Worm (Caenorhabditis elegans) whole organism, L3 larva: ENCODE data around the gene dars-2.

Source experiments
- ZK546.5 ChIP-seq: sonication (generic microtip); optimal IDR thresholded peaks from 2 replicates; lab custom pipeline; 2017; ENCODE audit warnings: missing biosample characterization, missing genetic modification characterization
- aly-2 ChIP-seq: fragments of 150-350 bp; optimal IDR thresholded peaks from 2 replicates; lab custom pipeline; 2014; ENCODE audit warnings: missing biosample characterization, missing genetic modification characterization
- ama-1 ChIP-seq: fragments of 150-350 bp; optimal IDR thresholded peaks from 2 replicates; lab custom pipeline; 2018
- elt-1 ChIP-seq: fragments of 150-350 bp; optimal IDR thresholded peaks from 2 replicates; lab custom pipeline; 2014; ENCODE audit warnings: missing biosample characterization, missing genetic modification characterization
- mdl-1 ChIP-seq: fragments of 150-350 bp; optimal IDR thresholded peaks from 2 replicates; lab custom pipeline; 2014; ENCODE audit warnings: missing biosample characterization, missing genetic modification characterization
- nhr-12 ChIP-seq: fragments of 150-350 bp; optimal IDR thresholded peaks from 2 replicates; lab custom pipeline; 2014; ENCODE audit warnings: missing biosample characterization, missing genetic modification characterization
- snpc-4 ChIP-seq: fragments of 150-350 bp; optimal IDR thresholded peaks from 2 replicates; lab custom pipeline; 2014; ENCODE audit warnings: missing biosample characterization, missing genetic modification characterization
- tbx-2 ChIP-seq: sonication (generic microtip); optimal IDR thresholded peaks from 2 replicates; lab custom pipeline; 2016; ENCODE audit warnings: mild to moderate bottlenecking, missing genetic modification characterization, missing compliant biosample characterization
- zag-1 ChIP-seq: fragments of 150-350 bp; optimal IDR thresholded peaks from 2 replicates; lab custom pipeline; 2014; ENCODE audit warnings: missing biosample characterization, missing genetic modification characterization
- ztf-11 ChIP-seq: fragments of 150-350 bp; optimal IDR thresholded peaks from 2 replicates; lab custom pipeline; 2014; ENCODE audit warnings: missing biosample characterization, missing genetic modification characterization

- TF ChIP-seq aly-2 (tag; lab: Kevin White, UChicago) (no peak), elt-1 (tag; lab: Kevin White, UChicago) (no peak), mdl-1 (tag; lab: Kevin White, UChicago) (no peak), tbx-2 (tag; lab: Kevin White, UChicago) (no peak), zag-1 (no peak), ama-1 (lab: Kevin White, UChicago) (no peak), snpc-4 (tag; lab: Kevin White, UChicago) (no peak), ztf-11 (tag; lab: Kevin White, UChicago) (no peak), nhr-12 (tag; lab: Kevin White, UChicago) (no peak), ZK546.5 (tag; lab: Kevin White, UChicago) (no peak)
These were observed 21.9 kb downstream of the dars-2 start, which contains the start of gene kmo-1 for ce11 chrV:12070419-12070818.
